Worm (Caenorhabditis elegans): Measurements from ENCODE around the gene nhr-197.

nhr-197 gene

ce11 chrV:15719570-15719969 is 31.8 kb downstream of the nhr-197 start, which contains the start of gene Y6E2A.7:
Gene Y6E2A.7, plus strand, starts transcription at chrV:15719870.
- no peak for TF ChIP-seq fkh-4 (tag; optimal IDR thresholded peaks at IDR 0.05; ENCODE audit: borderline replicate concordance)

ce11 chrV:15721431-15721830 is 33.7 kb downstream of the nhr-197 start:
- TF ChIP-seq nhr-19 (GFP tag; conservative IDR thresholded peaks at IDR 0.05) (no peak), hlh-4 (tag; optimal IDR thresholded peaks at IDR 0.05) (peak; percentile 95)

ce11 chrV:15721888-15722287 is 34.1 kb downstream of the nhr-197 start, which contains the start of gene srh-140:
Gene srh-140, plus strand, starts transcription at chrV:15722188.
- TF ChIP-seq nhr-47 (tag; optimal IDR thresholded peaks at IDR 0.05) (no peak), sptf-1 (tag; optimal IDR thresholded peaks at IDR 0.05) (no peak), skn-1 (tag; optimal IDR thresholded peaks at IDR 0.05) (no peak), irx-1 (tag; optimal IDR thresholded peaks at IDR 0.05) (no peak), zip-4 (GFP tag; optimal IDR thresholded peaks at IDR 0.05) (no peak), pax-3 (tag; optimal IDR thresholded peaks at IDR 0.05) (no peak), pag-3 (tag; optimal IDR thresholded peaks at IDR 0.05; ENCODE audit: borderline replicate concordance, insufficient read depth) (no peak), ceh-8 (GFP tag; optimal IDR thresholded peaks at IDR 0.05) (no peak), ama-1 (optimal IDR thresholded peaks at IDR 0.05) (no peak), Y116A8C.19 (tag; optimal IDR thresholded peaks at IDR 0.05; ENCODE audit: borderline replicate concordance) (no peak), egl-27 (tag; optimal IDR thresholded peaks at IDR 0.05) (no peak), blmp-1 (tag; optimal IDR thresholded peaks at IDR 0.05) (no peak), lin-35 (GFP tag; optimal IDR thresholded peaks at IDR 0.05) (no peak), unc-98 (GFP tag; IDR thresholded peaks at IDR 0.05) (no peak), snu-23 (GFP tag; optimal IDR thresholded peaks at IDR 0.05) (no peak), elt-3 (tag; optimal IDR thresholded peaks at IDR 0.05) (no peak), nhr-237 (tag; optimal IDR thresholded peaks at IDR 0.05) (no peak), pqm-1 (tag; optimal IDR thresholded peaks at IDR 0.05) (no peak), ces-1 (GFP tag; optimal IDR thresholded peaks at IDR 0.05) (no peak), nhr-85 (tag) (no peak)

DNA sequence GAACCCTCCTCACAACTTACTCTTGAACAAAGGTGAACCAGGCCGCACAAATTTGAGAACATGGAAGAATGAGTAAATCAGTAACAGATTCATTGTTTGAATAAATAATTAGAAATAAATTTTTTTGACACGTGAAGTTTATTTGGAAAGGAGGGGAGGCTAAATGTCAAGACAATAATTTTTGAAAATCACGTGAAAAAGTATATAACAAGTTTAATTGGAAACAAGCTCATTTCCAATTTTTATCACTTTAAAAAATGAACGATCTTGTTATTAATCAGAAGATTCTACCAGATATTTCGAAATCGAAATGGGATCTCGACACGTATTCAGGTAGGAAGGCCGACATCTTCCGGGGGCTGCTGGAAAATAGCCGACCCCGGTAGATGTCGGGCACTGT is 38.9 kb downstream of the nhr-197 start, which contains the start of the genes irld-57 and sfxn-1.3:
Gene irld-57, minus strand, starts transcription at position 101 of the 400 bp plus-strand sequence.
Gene sfxn-1.3, plus strand, starts transcription at position 232 of the 400 bp plus-strand sequence.
- TF ChIP-seq fkh-8 (tag; optimal IDR thresholded peaks at IDR 0.05) (no peak), lin-35 (GFP tag; optimal IDR thresholded peaks at IDR 0.05) (no peak), C04F5.9 (tag; optimal IDR thresholded peaks at IDR 0.05) (no peak), jun-1 (tag; optimal IDR thresholded peaks at IDR 0.05) (no peak), F16B12.6 (tag; optimal IDR thresholded peaks at IDR 0.05) (no peak), nhr-20 (tag; optimal IDR thresholded peaks at IDR 0.05) (no peak), lir-3 (tag; optimal IDR thresholded peaks at IDR 0.05; ENCODE audit: poor library complexity) (no peak), xbp-1 (tag; optimal IDR thresholded peaks at IDR 0.05) (no peak), fkh-4 (tag; optimal IDR thresholded peaks at IDR 0.05; ENCODE audit: borderline replicate concordance) (no peak), mdl-1 (tag; optimal IDR thresholded peaks at IDR 0.05) (no peak), vab-15 (tag; optimal IDR thresholded peaks at IDR 0.05) (no peak), efl-3 (GFP tag; optimal IDR thresholded peaks at IDR 0.05) (no peak), hpl-2 (GFP tag; optimal IDR thresholded peaks at IDR 0.05) (no peak), mef-2 (tag; optimal IDR thresholded peaks at IDR 0.05) (no peak), C34B4.2 (tag; optimal IDR thresholded peaks at IDR 0.05) (no peak), egl-13 (tag; optimal IDR thresholded peaks at IDR 0.05) (no peak), snu-23 (GFP tag; optimal IDR thresholded peaks at IDR 0.05) (no peak), ets-5 (GFP tag; IDR thresholded peaks at IDR 0.05) (no peak), pax-3 (tag; optimal IDR thresholded peaks at IDR 0.05) (no peak), pqm-1 (tag; optimal IDR thresholded peaks at IDR 0.05) (no peak)

Measured in whole organism, L1 larva.